Fruit fly (Drosophila melanogaster): ENCODE data around the gene slgA.

slgA gene

DNA sequence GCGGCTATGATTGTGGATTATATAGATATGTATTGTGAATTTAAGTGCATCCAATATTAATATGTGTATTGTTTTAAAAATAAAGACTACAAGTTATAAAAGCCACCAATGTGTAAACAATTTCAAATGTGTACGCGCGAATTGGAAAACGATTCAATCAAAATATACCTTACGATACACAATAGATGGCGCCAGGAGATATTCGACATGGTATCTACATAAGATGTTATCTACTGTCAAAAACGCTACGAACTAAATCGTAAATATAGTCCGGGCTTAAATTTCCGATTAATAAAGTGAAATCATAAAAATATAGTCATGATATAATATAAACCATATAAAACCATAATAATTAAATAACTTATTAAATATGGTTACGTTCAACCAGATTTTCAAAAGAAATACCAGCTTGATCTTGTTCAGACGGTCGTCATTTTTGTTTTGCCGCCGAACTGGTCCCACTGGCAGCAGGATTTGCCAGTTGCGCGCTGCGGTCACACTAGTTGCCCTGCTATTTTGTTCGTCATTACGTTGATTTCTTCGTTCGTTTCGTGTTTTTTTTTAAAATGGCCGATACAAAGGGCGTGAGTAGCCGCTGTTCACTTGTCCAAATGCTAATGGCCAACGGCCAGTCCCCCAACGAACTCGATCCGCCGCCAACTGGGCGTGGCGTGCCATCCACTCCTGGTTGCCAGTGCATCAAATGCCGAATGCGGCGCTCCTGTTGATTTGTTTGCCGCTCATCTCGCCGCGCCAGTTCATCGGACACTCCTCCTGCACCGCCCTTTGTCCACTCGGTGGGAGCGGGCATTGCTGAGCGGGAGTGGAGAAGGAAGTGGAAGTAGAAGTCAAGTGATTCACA lies 15.8 kb upstream of the slgA start, which contains the start of gene Septin1 (continued):
- TF ChIP-seq CG12659 (GFP tag; optimal IDR thresholded peaks at IDR 0.05) (peak; percentile 54), gfzf (GFP tag; optimal IDR thresholded peaks at IDR 0.05) (peak; percentile 79), hbn (GFP tag; IDR thresholded peaks at IDR 0.05; ENCODE audit: partially characterized antibody) (no peak), TFAM (GFP tag; optimal IDR thresholded peaks at IDR 0.05) (no peak), Oli (tag; optimal IDR thresholded peaks at IDR 0.05) (no peak), CG15514 (GFP tag; optimal IDR thresholded peaks at IDR 0.05) (peak; percentile 64), Mes4 (GFP tag; optimal IDR thresholded peaks at IDR 0.05) (no peak), CG12744 (GFP tag; optimal IDR thresholded peaks at IDR 0.05) (no peak), CG3065 (GFP tag; optimal IDR thresholded peaks at IDR 0.05) (no peak), CG8290 (GFP tag; optimal IDR thresholded peaks at IDR 0.05) (peak; percentile 11), CG8290 (tag; optimal IDR thresholded peaks at IDR 0.05) (no peak)

DNA sequence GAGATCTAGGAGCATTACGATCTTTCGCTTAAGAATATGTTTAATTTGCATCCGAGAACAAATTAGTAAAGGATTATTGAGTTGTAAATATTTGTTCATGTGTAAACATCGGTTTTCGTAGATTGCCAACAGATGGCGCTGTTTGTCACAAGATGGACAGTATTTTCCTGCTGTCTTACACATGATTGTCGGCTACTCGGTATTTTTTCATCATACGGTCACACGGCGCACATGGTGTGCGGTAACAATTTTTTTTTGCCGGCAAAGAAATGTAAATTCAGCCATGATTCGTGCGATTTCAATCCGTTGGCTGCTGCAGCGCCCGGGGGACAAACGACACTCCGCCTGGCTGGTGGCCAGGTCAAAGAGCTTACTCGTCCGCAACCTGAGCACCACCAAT lies 10.9 kb upstream of the slgA start, which contains the start of the genes bbx and waw:
TSS of gene bbx (plus strand) at position 151 of the 400 bp plus-strand sequence.
TSS of gene waw (plus strand) at position 151 of the 400 bp plus-strand sequence.
- TF ChIP-seq CkIIα-i1 (GFP tag; IDR thresholded peaks at IDR 0.05) = no peak
- peak; percentile 23 for TF ChIP-seq CG17359 (tag; optimal IDR thresholded peaks at IDR 0.05)
- TF ChIP-seq insv (GFP tag; optimal IDR thresholded peaks at IDR 0.05) = peak in 1 of 2 experiments; percentile 20
- TF ChIP-seq CG7963 (GFP tag; IDR thresholded peaks at IDR 0.05; ENCODE audit: partially characterized antibody) = no peak
- TF ChIP-seq Hsf (GFP tag; optimal IDR thresholded peaks at IDR 0.05) = peak; percentile 17
- peak; percentile 47 for TF ChIP-seq CG9727 (GFP tag; optimal IDR thresholded peaks at IDR 0.05)
- TF ChIP-seq CG12155 (GFP tag; optimal IDR thresholded peaks at IDR 0.05) = no peak
- TF ChIP-seq H2.0 (GFP tag; IDR thresholded peaks at IDR 0.05) = 0 out of 2 replicates have a peak, but pooled peaks have one; percentile 10
- TF ChIP-seq bigmax (GFP tag; optimal IDR thresholded peaks at IDR 0.05) = peak; percentile 23
- peak; percentile 70 for TF ChIP-seq HmgZ (tag; optimal IDR thresholded peaks at IDR 0.05)
- peak; percentile 77 for TF ChIP-seq pzg (GFP tag; optimal IDR thresholded peaks at IDR 0.05)
- TF ChIP-seq stwl (tag; optimal IDR thresholded peaks at IDR 0.05) = peak; percentile 57
- TF ChIP-seq CG13624 (GFP tag; optimal IDR thresholded peaks at IDR 0.05) = peak; percentile 38
- peak; percentile 65 for TF ChIP-seq Max (GFP tag; optimal IDR thresholded peaks at IDR 0.05)
- peak; percentile 84 for TF ChIP-seq dm (GFP tag; optimal IDR thresholded peaks at IDR 0.05)
- TF ChIP-seq CG3847 (GFP tag; IDR thresholded peaks at IDR 0.05) = peak; percentile 27; the same call in 1 of the 2 replicates
- peak; percentile 55 for TF ChIP-seq CG4617 (GFP tag; optimal IDR thresholded peaks at IDR 0.05; ENCODE audit: borderline replicate concordance)
- peak; percentile 44 for TF ChIP-seq Fer1 (GFP tag; optimal IDR thresholded peaks at IDR 0.05)
- peak; percentile 60 for TF ChIP-seq trem (tag; optimal IDR thresholded peaks at IDR 0.05)
- TF ChIP-seq Myb (GFP tag; optimal IDR thresholded peaks at IDR 0.05) = peak; percentile 47
- TF ChIP-seq YL-1 (GFP tag; optimal IDR thresholded peaks at IDR 0.05) = peak; percentile 77
- peak; percentile 3 for TF ChIP-seq Camta (GFP tag; optimal IDR thresholded peaks at IDR 0.05)
- peak; percentile 86 for TF ChIP-seq sqz (GFP tag; optimal IDR thresholded peaks at IDR 0.05)
- no peak for TF ChIP-seq CG8089 (GFP tag; optimal IDR thresholded peaks at IDR 0.05)
- peak in 1 of 2 experiments; percentile 43 for TF ChIP-seq crp (GFP tag; optimal IDR thresholded peaks at IDR 0.05)
- peak; percentile 26 for TF ChIP-seq CG17829 (tag; optimal IDR thresholded peaks at IDR 0.05)
- TF ChIP-seq dmrt11E (tag; optimal IDR thresholded peaks at IDR 0.05) = peak; percentile 13
- TF ChIP-seq CG14014 (GFP tag; IDR thresholded peaks at IDR 0.05) = peak; percentile 19; the same call in 1 of the 2 replicates
- no peak for TF ChIP-seq crc (GFP tag; optimal IDR thresholded peaks at IDR 0.05)
- peak; percentile 20 for TF ChIP-seq CG34376 (GFP tag; optimal IDR thresholded peaks at IDR 0.05)
- TF ChIP-seq kni (GFP tag; optimal IDR thresholded peaks at IDR 0.05) = peak; percentile 53
- TF ChIP-seq Optix (GFP tag; IDR thresholded peaks at IDR 0.05) = no peak
- TF ChIP-seq ewg (GFP tag; optimal IDR thresholded peaks at IDR 0.05) = peak; percentile 52
- peak; percentile 64; the same call in 1 of the 3 replicates for TF ChIP-seq CG11456 (GFP tag; IDR thresholded peaks at IDR 0.05)
- TF ChIP-seq scrt (GFP tag; optimal IDR thresholded peaks at IDR 0.05) = peak; percentile 56
- TF ChIP-seq Dll (GFP tag; IDR thresholded peaks at IDR 0.05; ENCODE audit: partially characterized antibody) = 0 out of 4 replicates have a peak, but pooled peaks have one; percentile 20

Data from whole organism, embryonic.